Fruit fly (Drosophila melanogaster) whole organism, embryonic: Measurements from ENCODE around the gene papi.
A peak's percentile ranks its signal among the peaks of the same experiment; 100 is the strongest.

ENCODE experiments used
- CG10565 ChIP-seq: fragments of 200-800 bp; sonication (Bioruptor generic); optimal IDR thresholded peaks from 3 replicates; lab custom pipeline; 2016; ENCODE audit warnings: missing biosample characterization, mild to moderate bottlenecking, missing genetic modification characterization
- CG11093 ChIP-seq: fragments of 200-800 bp; sonication (Bioruptor generic); IDR thresholded peaks from 3 replicates; pipeline ENCODE4 v1.3.6; 2022; ENCODE audit warnings: missing biosample characterization, missing genetic modification characterization
- CG11504 ChIP-seq: fragments of 200-800 bp; sonication (Bioruptor generic); optimal IDR thresholded peaks from 3 replicates; lab custom pipeline; 2019; ENCODE audit warnings: missing biosample characterization, mild to moderate bottlenecking, missing genetic modification characterization, moderate library complexity
- CG13624 ChIP-seq: fragments of 200-800 bp; sonication (Bioruptor generic); optimal IDR thresholded peaks from 2 replicates; lab custom pipeline; 2016; ENCODE audit warnings: missing biosample characterization, missing genetic modification characterization
- CG14441 ChIP-seq: fragments of 200-800 bp; sonication (Bioruptor generic); IDR thresholded peaks from 2 replicates; pipeline ENCODE4 v1.3.6; 2022; ENCODE audit warnings: missing biosample characterization, missing genetic modification characterization
- CG1602 ChIP-seq: fragments of 200-800 bp; sonication (Bioruptor generic); optimal IDR thresholded peaks from 3 replicates; lab custom pipeline; 2016; ENCODE audit warnings: missing biosample characterization, missing genetic modification characterization
- CG17186 ChIP-seq: fragments of 200-800 bp; sonication (Bioruptor generic); optimal IDR thresholded peaks from 3 replicates; lab custom pipeline; 2017; ENCODE audit warnings: missing biosample characterization, missing genetic modification reagents, missing genetic modification characterization
- CG17328 ChIP-seq: fragments of 200-800 bp; sonication (Bioruptor generic); IDR thresholded peaks from 2 replicates; pipeline ENCODE4 v1.3.6; 2022; ENCODE audit warnings: missing biosample characterization, missing genetic modification characterization
- CG17568 ChIP-seq: fragments of 200-800 bp; sonication (Bioruptor generic); optimal IDR thresholded peaks from 2 replicates; lab custom pipeline; 2018; ENCODE audit warnings: missing biosample characterization, mild to moderate bottlenecking, missing genetic modification characterization, moderate library complexity
- CG18599 ChIP-seq: fragments of 200-800 bp; sonication (Bioruptor generic); optimal IDR thresholded peaks from 3 replicates; lab custom pipeline; 2017; ENCODE audit warnings: missing biosample characterization, missing genetic modification characterization, mild to moderate bottlenecking, moderate library complexity, missing genetic modification reagents
- CG18764 ChIP-seq: fragments of 200-800 bp; sonication (Bioruptor generic); optimal IDR thresholded peaks from 3 replicates; lab custom pipeline; 2016; ENCODE audit warnings: missing biosample characterization, missing genetic modification characterization
- CG2202 ChIP-seq: fragments of 200-800 bp; sonication (Bioruptor generic); optimal IDR thresholded peaks from 2 replicates; lab custom pipeline; 2018; ENCODE audit warnings: missing biosample characterization, mild to moderate bottlenecking, missing genetic modification characterization
- CG2889 ChIP-seq: fragments of 200-800 bp; sonication (Bioruptor generic); IDR thresholded peaks from 3 replicates; pipeline ENCODE4 v1.3.6; 2022; ENCODE audit warnings: missing biosample characterization, missing genetic modification characterization
- CG34376 ChIP-seq: fragments of 200-800 bp; sonication (Bioruptor generic); optimal IDR thresholded peaks from 2 replicates; lab custom pipeline; 2018; ENCODE audit warnings: missing biosample characterization, mild to moderate bottlenecking, missing genetic modification characterization
- CG4282 ChIP-seq: fragments of 200-800 bp; sonication (Bioruptor generic); optimal IDR thresholded peaks from 2 replicates; lab custom pipeline; 2016; ENCODE audit warnings: missing biosample characterization, missing genetic modification characterization
- CG4360 ChIP-seq: fragments of 200-800 bp; sonication (Bioruptor generic); IDR thresholded peaks from 2 replicates; pipeline ENCODE4 v1.3.6; 2022; ENCODE audit warnings: missing biosample characterization, missing genetic modification characterization
- CG4820 ChIP-seq: fragments of 200-800 bp; sonication (Bioruptor generic); optimal IDR thresholded peaks from 3 replicates; lab custom pipeline; 2016; ENCODE audit warnings: missing biosample characterization, missing genetic modification characterization
- CG5953 ChIP-seq: fragments of 200-800 bp; sonication (Bioruptor generic); IDR thresholded peaks from 2 replicates; pipeline ENCODE4 v1.3.6; 2022; ENCODE audit warnings: missing biosample characterization, missing genetic modification characterization
- CG6254 ChIP-seq: fragments of 200-800 bp; sonication (Bioruptor generic); optimal IDR thresholded peaks from 3 replicates; lab custom pipeline; 2017; ENCODE audit warnings: mild to moderate bottlenecking, missing biosample characterization, missing genetic modification reagents, missing genetic modification characterization
- CG6813 ChIP-seq: fragments of 200-800 bp; sonication (Bioruptor generic); optimal IDR thresholded peaks from 2 replicates; lab custom pipeline; 2017; ENCODE audit warnings: missing biosample characterization, missing genetic modification characterization, mild to moderate bottlenecking, moderate library complexity, missing genetic modification reagents
- CG7745 ChIP-seq: fragments of 200-800 bp; sonication (Bioruptor generic); optimal IDR thresholded peaks from 2 replicates; lab custom pipeline; 2018; ENCODE audit warnings: missing biosample characterization, mild to moderate bottlenecking, missing genetic modification characterization, moderate library complexity
- CG8089 ChIP-seq: fragments of 200-800 bp; sonication (Bioruptor generic); optimal IDR thresholded peaks from 3 replicates; lab custom pipeline; 2016; ENCODE audit warnings: missing biosample characterization, missing genetic modification characterization
- CG8388 ChIP-seq: fragments of 200-800 bp; sonication (Bioruptor generic); optimal IDR thresholded peaks from 2 replicates; lab custom pipeline; 2019; ENCODE audit warnings: missing biosample characterization, mild to moderate bottlenecking, missing genetic modification characterization, moderate library complexity
- CG9797 ChIP-seq: fragments of 200-800 bp; sonication (Bioruptor generic); optimal IDR thresholded peaks from 3 replicates; lab custom pipeline; 2018; ENCODE audit warnings: missing biosample characterization, mild to moderate bottlenecking, missing genetic modification characterization
- Camta ChIP-seq: fragments of 200-800 bp; sonication (Bioruptor generic); optimal IDR thresholded peaks from 2 replicates; lab custom pipeline; 2016; ENCODE audit warnings: missing biosample characterization, missing genetic modification characterization
- Dip2 ChIP-seq: fragments of 200-800 bp; sonication (Bioruptor generic); IDR thresholded peaks from 2 replicates; pipeline ENCODE4 v1.3.6; 2022; ENCODE audit warnings: missing biosample characterization, missing genetic modification characterization
- GATAe ChIP-seq: fragments of 200-800 bp; sonication (Bioruptor generic); conservative IDR thresholded peaks from 2 replicates; pipeline ENCODE4 v1.3.6; 2022; ENCODE audit warnings: missing biosample characterization, missing genetic modification characterization
- Gug ChIP-seq: fragments of 200-800 bp; sonication (Bioruptor generic); IDR thresholded peaks from 4 replicates; pipeline ENCODE4 v1.3.6; 2022; ENCODE audit warnings: missing biosample characterization, missing genetic modification characterization
- Hey ChIP-seq: fragments of 200-800 bp; sonication (Bioruptor generic); optimal IDR thresholded peaks from 3 replicates; lab custom pipeline; 2018; ENCODE audit warnings: missing biosample characterization, mild to moderate bottlenecking, missing genetic modification characterization
- Med ChIP-seq: fragments of 200-800 bp; sonication (Bioruptor generic); peaks from one replicate; lab custom pipeline; 2016; ENCODE audit warnings: missing biosample characterization, missing genetic modification characterization, mild to moderate bottlenecking, inconsistent platforms, moderate library complexity
- Pdp1 ChIP-seq, 2 experiments: fragments of 200-800 bp; sonication (Bioruptor generic); optimal IDR thresholded peaks; 3 replicates each; lab custom pipeline; 2016; ENCODE audit warnings: missing biosample characterization in 2 of 2, missing genetic modification characterization in 2 of 2, mild to moderate bottlenecking in 1 of 2, moderate library complexity in 1 of 2
- Ravus ChIP-seq: fragments of 200-800 bp; sonication (Bioruptor generic); IDR thresholded peaks from 2 replicates; pipeline ENCODE4 v1.3.6; 2022; ENCODE audit warnings: missing biosample characterization, missing genetic modification characterization
- Spps ChIP-seq: fragments of 200-800 bp; sonication (Bioruptor generic); optimal IDR thresholded peaks from 2 replicates; lab custom pipeline; 2018; ENCODE audit warnings: missing biosample characterization, mild to moderate bottlenecking, missing genetic modification characterization
- ara ChIP-seq: fragments of 200-800 bp; sonication (Bioruptor generic); IDR thresholded peaks from 2 replicates; pipeline ENCODE4 v1.3.6; 2022; ENCODE audit warnings: missing biosample characterization, missing genetic modification characterization
- cas ChIP-seq: fragments of 200-800 bp; sonication (Bioruptor generic); IDR thresholded peaks from 2 replicates; pipeline ENCODE4 v1.3.6; 2022; ENCODE audit warnings: missing biosample characterization, missing genetic modification characterization
- crol ChIP-seq: fragments of 200-800 bp; sonication (Bioruptor generic); IDR thresholded peaks from 2 replicates; pipeline ENCODE4 v1.3.6; 2022; ENCODE audit warnings: missing biosample characterization, missing genetic modification characterization
- dati ChIP-seq: fragments of 200-800 bp; sonication (Bioruptor generic); IDR thresholded peaks from 2 replicates; pipeline ENCODE4 v1.3.6; 2022; ENCODE audit warnings: missing biosample characterization, missing genetic modification characterization
- dimm ChIP-seq: fragments of 200-800 bp; sonication (Bioruptor generic); IDR thresholded peaks from 2 replicates; pipeline ENCODE4 v1.3.6; 2022; ENCODE audit warnings: missing biosample characterization, missing genetic modification characterization
- en ChIP-seq: fragments of 200-800 bp; sonication (Bioruptor generic); optimal IDR thresholded peaks from 2 replicates; lab custom pipeline; 2016; ENCODE audit warnings: missing biosample characterization, missing genetic modification characterization
- eve ChIP-seq, 2 experiments: fragments of >200 bp; optimal IDR thresholded peaks; 2 replicates each; lab custom pipeline; 2017; ENCODE audit warnings: missing biosample characterization in 2 of 2, missing genetic modification characterization in 2 of 2
- grn ChIP-seq: fragments of 200-800 bp; sonication (Bioruptor generic); optimal IDR thresholded peaks from 3 replicates; lab custom pipeline; 2017; ENCODE audit warnings: missing biosample characterization, missing genetic modification characterization
- ham ChIP-seq: fragments of 200-800 bp; sonication (Bioruptor generic); IDR thresholded peaks from 2 replicates; pipeline ENCODE4 v1.3.6; 2022; ENCODE audit warnings: missing biosample characterization, missing genetic modification characterization
- inv ChIP-seq: fragments of 200-800 bp; sonication (Bioruptor generic); IDR thresholded peaks from 2 replicates; pipeline ENCODE4 v1.3.6; 2022; ENCODE audit warnings: missing biosample characterization, missing genetic modification characterization; ENCODE audit not compliant: partially characterized antibody
- nau ChIP-seq: fragments of 200-800 bp; sonication (Bioruptor generic); optimal IDR thresholded peaks from 3 replicates; lab custom pipeline; 2017; ENCODE audit warnings: missing biosample characterization, mild to moderate bottlenecking, missing genetic modification characterization, missing genetic modification reagents
- peb ChIP-seq: fragments of 200-800 bp; sonication (Bioruptor generic); IDR thresholded peaks from 2 replicates; pipeline ENCODE4 v1.3.6; 2022; ENCODE audit warnings: missing biosample characterization, missing genetic modification characterization
- sens-2 ChIP-seq: fragments of 200-800 bp; sonication (Bioruptor generic); IDR thresholded peaks from 2 replicates; pipeline ENCODE4 v1.3.6; 2022; ENCODE audit warnings: missing biosample characterization, missing genetic modification characterization
- sr ChIP-seq: fragments of 200-800 bp; sonication (Bioruptor generic); IDR thresholded peaks from 3 replicates; pipeline ENCODE4 v1.3.6; 2022; ENCODE audit warnings: missing biosample characterization, missing genetic modification characterization
- unc-4 ChIP-seq: fragments of 200-800 bp; sonication (Bioruptor generic); IDR thresholded peaks from 2 replicates; pipeline ENCODE4 v1.3.6; 2022; ENCODE audit warnings: missing biosample characterization, missing genetic modification characterization; ENCODE audit not compliant: partially characterized antibody
- zen ChIP-seq: fragments of 200-800 bp; sonication (Bioruptor generic); optimal IDR thresholded peaks from 3 replicates; lab custom pipeline; 2018; ENCODE audit warnings: missing biosample characterization, mild to moderate bottlenecking, missing genetic modification characterization, moderate library complexity
- zen2 ChIP-seq: fragments of 200-800 bp; sonication (Bioruptor generic); IDR thresholded peaks from 3 replicates; pipeline ENCODE4 v1.3.6; 2022; ENCODE audit warnings: missing biosample characterization, missing genetic modification characterization; ENCODE audit not compliant: partially characterized antibody
- zfh1 ChIP-seq: fragments of 200-800 bp; sonication (Bioruptor generic); IDR thresholded peaks from 3 replicates; pipeline ENCODE4 v1.3.6; 2022; ENCODE audit warnings: missing biosample characterization, missing genetic modification characterization

The papi gene

DNA sequence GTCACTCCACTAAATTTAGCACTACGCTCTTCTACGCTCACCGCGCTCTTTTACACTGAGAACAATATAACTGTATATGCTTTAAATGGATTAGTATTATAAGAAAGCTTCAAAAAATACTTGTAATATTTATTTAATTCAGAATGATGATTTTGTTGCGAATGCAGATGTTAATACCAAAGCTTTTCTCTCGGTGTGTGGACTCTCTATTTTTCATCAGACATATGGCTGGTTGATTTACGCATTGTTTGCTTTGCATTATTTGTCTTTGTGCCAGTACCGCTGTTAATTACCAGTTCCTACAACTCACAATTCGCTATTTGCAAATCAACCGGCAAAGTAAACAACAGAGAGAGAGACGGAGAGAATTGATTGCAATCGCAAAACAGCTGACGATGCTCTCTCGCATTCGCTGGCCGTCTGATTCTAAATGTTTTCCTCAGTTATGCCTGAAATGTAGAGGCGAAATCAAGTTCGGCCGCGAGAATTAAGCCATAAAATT lies 1.2 kb downstream of the papi start (continued):
- TF ChIP-seq Hey = peak; percentile 94
- TF ChIP-seq CG6813 (GFP tag; lab: Kevin White, UChicago) = peak; percentile 94
- peak; percentile 96 for TF ChIP-seq sens-2
- TF ChIP-seq CG11504 (tag; lab: Kevin White, UChicago) = peak; percentile 95
- peak; percentile 98 for TF ChIP-seq CG17328 (GFP tag; lab: Robert Waterston, UW)
- TF ChIP-seq en (GFP tag; lab: Kevin White, UChicago) = peak; percentile 90
- TF ChIP-seq dati (GFP tag; lab: Robert Waterston, UW) = peak; percentile 92
- TF ChIP-seq sr (GFP tag; lab: Robert Waterston, UW) = peak; percentile 92
- peak; percentile 93 for TF ChIP-seq CG18764 (GFP tag; lab: Kevin White, UChicago)
- TF ChIP-seq Spps (tag; lab: Kevin White, UChicago) = peak; percentile 85
- TF ChIP-seq GATAe (GFP tag; lab: Robert Waterston, UW) = peak; percentile 84
- TF ChIP-seq CG10565 (GFP tag; lab: Kevin White, UChicago) = peak; percentile 81
- TF ChIP-seq CG6254 (GFP tag; lab: Kevin White, UChicago) = peak; percentile 80
- TF ChIP-seq Camta (GFP tag; lab: Kevin White, UChicago) = peak; percentile 93
- TF ChIP-seq cas (GFP tag; lab: Robert Waterston, UW) = peak; percentile 95
- TF ChIP-seq Gug (GFP tag; lab: Robert Waterston, UW) = peak; percentile 94
- peak; percentile 98 for TF ChIP-seq CG14441 (GFP tag; lab: Robert Waterston, UW)
- peak; percentile 94 to 96 for TF ChIP-seq Pdp1 (GFP tag; optimal IDR thresholded peaks at IDR 0.05; lab: Kevin White, UChicago)
- peak; percentile 91 for TF ChIP-seq CG8089
- TF ChIP-seq zfh1 (GFP tag; lab: Robert Waterston, UW) = peak; percentile 98
- peak; percentile 86 for TF ChIP-seq CG4282 (GFP tag; lab: Kevin White, UChicago)
- TF ChIP-seq CG2202 (tag; lab: Kevin White, UChicago) = peak; percentile 94
- TF ChIP-seq eve (GFP tag; optimal IDR thresholded peaks at IDR 0.05; lab: Kevin White, UChicago) = peak in 1 of 2 experiments; percentile 4
- TF ChIP-seq CG2889 (GFP tag; lab: Robert Waterston, UW) = peak; percentile 96
- peak; percentile 92 for TF ChIP-seq nau (GFP tag; lab: Kevin White, UChicago)
- TF ChIP-seq CG11093 (GFP tag; lab: Robert Waterston, UW) = peak; percentile 96
- TF ChIP-seq CG5953 (GFP tag; lab: Robert Waterston, UW) = peak; percentile 96
- TF ChIP-seq crol (GFP tag; lab: Robert Waterston, UW) = peak; percentile 70
- TF ChIP-seq Med = peak; percentile 99
- TF ChIP-seq CG17186 (GFP tag; lab: Kevin White, UChicago) = peak; percentile 66
- TF ChIP-seq dimm (GFP tag; lab: Robert Waterston, UW) = peak; percentile 94
- peak; percentile 94 for TF ChIP-seq CG34376 (GFP tag; lab: Kevin White, UChicago)
- TF ChIP-seq grn (GFP tag; lab: Kevin White, UChicago) = peak; percentile 86
- no peak for TF ChIP-seq inv (GFP tag; lab: Robert Waterston, UW)
- TF ChIP-seq zen2 (GFP tag; lab: Robert Waterston, UW) = no peak
- peak; percentile 96 for TF ChIP-seq ham (GFP tag; lab: Robert Waterston, UW)
- peak; percentile 67; the same call in 1 of the 2 replicates for TF ChIP-seq Dip2 (GFP tag; lab: Robert Waterston, UW)
- peak; percentile 93 for TF ChIP-seq CG4820 (GFP tag; lab: Kevin White, UChicago)
- TF ChIP-seq CG7745 (tag; lab: Kevin White, UChicago) = peak; percentile 57
- TF ChIP-seq CG13624 (GFP tag; lab: Kevin White, UChicago) = peak; percentile 96
- peak; percentile 97 for TF ChIP-seq ara (GFP tag; lab: Robert Waterston, UW)
- TF ChIP-seq Ravus (GFP tag; lab: Robert Waterston, UW) = peak; percentile 95
- no peak for TF ChIP-seq unc-4 (GFP tag; lab: Robert Waterston, UW)
- TF ChIP-seq CG9797 (GFP tag; lab: Kevin White, UChicago) = peak; percentile 8
- peak; percentile 80 for TF ChIP-seq CG4360 (GFP tag; lab: Robert Waterston, UW)
- peak; percentile 93 for TF ChIP-seq CG17568
- peak; percentile 97 for TF ChIP-seq CG18599 (GFP tag; lab: Kevin White, UChicago)
- TF ChIP-seq CG1602 (GFP tag; lab: Kevin White, UChicago) = peak; percentile 96
- TF ChIP-seq CG8388 = peak; percentile 92
- TF ChIP-seq zen (tag; lab: Kevin White, UChicago) = peak; percentile 94
- peak; percentile 93 for TF ChIP-seq peb
